Fruit fly (Drosophila melanogaster): Measurements from ENCODE around the gene CG34001.

Gene CG34001

DNA sequence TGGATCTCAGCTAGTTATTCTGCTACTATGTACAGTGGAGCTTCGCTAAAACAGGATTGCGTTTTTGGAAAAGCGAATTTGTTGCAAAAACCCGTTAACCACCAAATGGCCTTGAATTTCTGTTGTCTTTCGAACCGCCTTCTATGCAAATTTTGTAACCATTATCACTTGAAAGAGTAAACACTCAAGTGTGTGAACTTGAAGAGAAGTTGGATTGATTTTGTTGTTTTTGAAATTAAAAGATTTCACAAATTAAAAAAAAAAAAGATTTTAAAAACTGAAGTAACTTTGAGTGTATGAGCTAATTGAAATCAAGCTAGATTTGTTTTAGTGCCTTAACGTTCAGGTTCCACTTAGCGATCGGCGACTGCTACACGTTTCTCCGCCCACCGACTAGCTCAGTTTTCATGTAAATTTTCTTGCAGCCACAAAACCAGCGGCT, 53.0 kb downstream of the CG34001 start (continued):
- TF ChIP-seq CG7368 (GFP tag; optimal IDR thresholded peaks at IDR 0.05) (peak; percentile 67), Blimp-1 (GFP tag; optimal IDR thresholded peaks at IDR 0.05) (no peak), CG6792 (GFP tag; optimal IDR thresholded peaks at IDR 0.05) (peak; percentile 69), Ets21C (GFP tag; optimal IDR thresholded peaks at IDR 0.05) (peak; percentile 64), dac (GFP tag; optimal IDR thresholded peaks at IDR 0.05) (peak; percentile 69), eg (GFP tag; IDR thresholded peaks at IDR 0.05) (peak; percentile 82), Hr4 (GFP tag; optimal IDR thresholded peaks at IDR 0.05) (peak; percentile 82), fd59A (GFP tag; optimal IDR thresholded peaks at IDR 0.05) (peak; percentile 43), svp (GFP tag) (peak; percentile 72), CG34406 (GFP tag; optimal IDR thresholded peaks at IDR 0.05) (peak; percentile 23), net (GFP tag; optimal IDR thresholded peaks at IDR 0.05) (peak; percentile 67), spab (GFP tag; optimal IDR thresholded peaks at IDR 0.05) (peak; percentile 72), acj6 (GFP tag; optimal IDR thresholded peaks at IDR 0.05) (peak; percentile 43), CG6854 (GFP tag; optimal IDR thresholded peaks at IDR 0.05) (no peak)
